Fruit fly (Drosophila melanogaster): ENCODE measurements around the gene CG4935.

Gene CG4935

DNA sequence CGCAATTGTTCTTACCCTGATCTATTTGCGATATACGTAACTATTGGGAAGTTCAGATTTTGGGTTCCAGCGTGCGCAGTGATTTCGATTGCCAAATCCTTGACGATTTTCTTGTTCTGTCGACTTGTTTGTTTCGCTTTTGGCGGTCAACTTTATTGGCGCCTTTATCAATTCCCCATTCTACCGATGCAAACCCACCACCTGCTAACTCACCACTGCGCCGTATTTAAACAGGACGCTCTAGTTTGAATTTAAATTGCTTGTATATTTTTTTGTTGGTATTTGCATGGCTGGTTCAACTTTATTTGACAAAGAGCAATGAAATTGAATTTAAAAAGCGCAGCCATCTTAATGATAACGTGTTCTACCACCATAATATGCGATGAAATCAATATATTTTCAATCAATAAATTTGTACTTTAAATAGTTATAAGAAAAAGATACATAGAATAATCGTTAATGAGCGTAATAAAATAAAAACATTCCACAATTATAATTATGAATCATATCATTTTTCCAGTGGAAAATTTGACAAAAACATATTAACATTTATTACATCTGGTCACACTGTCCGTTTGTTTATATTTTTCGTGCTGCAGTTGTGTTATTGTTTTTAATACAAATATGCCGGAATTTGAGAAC lies at the start of gene CG4935, which contains the start of gene twe:
Gene CG4935 (plus strand): TSS at position 566 of the 642 bp plus-strand sequence.
Gene twe (minus strand): TSS at position 302 of the 642 bp plus-strand sequence.
- TF ChIP-seq CG31441 (GFP tag; IDR thresholded peaks at IDR 0.05) = no peak
- no peak for TF ChIP-seq aop (GFP tag; IDR thresholded peaks at IDR 0.05)
- no peak for TF ChIP-seq CG3838 (GFP tag; optimal IDR thresholded peaks at IDR 0.05)
- peak; percentile 26 for TF ChIP-seq CG12659 (GFP tag; optimal IDR thresholded peaks at IDR 0.05)
- no peak for TF ChIP-seq CG1792 (GFP tag; optimal IDR thresholded peaks at IDR 0.05)
- peak; percentile 1 for TF ChIP-seq HmgZ (tag; optimal IDR thresholded peaks at IDR 0.05)
- TF ChIP-seq CG10267 (tag; optimal IDR thresholded peaks at IDR 0.05) = peak; percentile 26
- TF ChIP-seq sug (tag; optimal IDR thresholded peaks at IDR 0.05) = no peak
- no peak for TF ChIP-seq CG1602 (GFP tag; optimal IDR thresholded peaks at IDR 0.05)
- TF ChIP-seq CG30403 (GFP tag; optimal IDR thresholded peaks at IDR 0.05) = peak; percentile 16
- peak; percentile 34 for TF ChIP-seq CG14710 (tag; optimal IDR thresholded peaks at IDR 0.05)
- peak; percentile 37 for TF ChIP-seq CTCF (GFP tag; optimal IDR thresholded peaks at IDR 0.05)
- TF ChIP-seq Dip3 (GFP tag; optimal IDR thresholded peaks at IDR 0.05) = no peak
- peak; percentile 29 for TF ChIP-seq kay (GFP tag; optimal IDR thresholded peaks at IDR 0.05)
- TF ChIP-seq kah (GFP tag; optimal IDR thresholded peaks at IDR 0.05) = no peak
- TF ChIP-seq trem (tag; optimal IDR thresholded peaks at IDR 0.05) = peak; percentile 31
- TF ChIP-seq nom (GFP tag; optimal IDR thresholded peaks at IDR 0.05) = no peak
- no peak for TF ChIP-seq CG2199 (GFP tag; IDR thresholded peaks at IDR 0.05)
- TF ChIP-seq Dp (GFP tag; optimal IDR thresholded peaks at IDR 0.05) = peak; percentile 70
- no peak for TF ChIP-seq Ets97D (GFP tag; optimal IDR thresholded peaks at IDR 0.05)
- no peak for TF ChIP-seq CG9215 (GFP tag; IDR thresholded peaks at IDR 0.05)
- TF ChIP-seq CG17186 (GFP tag; optimal IDR thresholded peaks at IDR 0.05) = no peak
- peak; percentile 48 for TF ChIP-seq Xbp1 (GFP tag; optimal IDR thresholded peaks at IDR 0.05)
- peak; percentile 22 for TF ChIP-seq ewg (GFP tag; optimal IDR thresholded peaks at IDR 0.05)
- TF ChIP-seq stwl (tag; optimal IDR thresholded peaks at IDR 0.05) = peak; percentile 46
- TF ChIP-seq gfzf (GFP tag; optimal IDR thresholded peaks at IDR 0.05) = peak; percentile 55
- peak; percentile 9 for TF ChIP-seq BEAF-32 (GFP tag; optimal IDR thresholded peaks at IDR 0.05)
- TF ChIP-seq psq (GFP tag; optimal IDR thresholded peaks at IDR 0.05) = no peak
- no peak for TF ChIP-seq Side (GFP tag; optimal IDR thresholded peaks at IDR 0.05)
- no peak for TF ChIP-seq ro (GFP tag; IDR thresholded peaks at IDR 0.05)
- TF ChIP-seq slp2 (GFP tag; optimal IDR thresholded peaks at IDR 0.05) = no peak
- no peak for TF ChIP-seq CG13775 (GFP tag; optimal IDR thresholded peaks at IDR 0.05)
- TF ChIP-seq CG12769 (tag; optimal IDR thresholded peaks at IDR 0.05) = no peak
- TF ChIP-seq pho (GFP tag; optimal IDR thresholded peaks at IDR 0.05) = peak; percentile 17
- TF ChIP-seq Ssrp (tag; optimal IDR thresholded peaks at IDR 0.05) = peak; percentile 44
- peak; percentile 2 for TF ChIP-seq CG7556 (GFP tag; optimal IDR thresholded peaks at IDR 0.05)
- TF ChIP-seq p53 (GFP tag; optimal IDR thresholded peaks at IDR 0.05) = no peak
- TF ChIP-seq CG7745 (tag; optimal IDR thresholded peaks at IDR 0.05) = no peak
- no peak for TF ChIP-seq ac (GFP tag; optimal IDR thresholded peaks at IDR 0.05)
- TF ChIP-seq tna (GFP tag; IDR thresholded peaks at IDR 0.05; ENCODE audit: partially characterized antibody) = no peak
- TF ChIP-seq Hsf (GFP tag; optimal IDR thresholded peaks at IDR 0.05) = no peak
- no peak for TF ChIP-seq CG32532 (GFP tag; IDR thresholded peaks at IDR 0.05)
- TF ChIP-seq dan (GFP tag; IDR thresholded peaks at IDR 0.05) = no peak
- TF ChIP-seq CG8924 (tag; optimal IDR thresholded peaks at IDR 0.05) = peak; percentile 27
- peak; percentile 77 for TF ChIP-seq E2f2 (GFP tag; IDR thresholded peaks at IDR 0.05)
- no peak for TF ChIP-seq CG10654 (GFP tag; optimal IDR thresholded peaks at IDR 0.05)
- no peak for TF ChIP-seq fu2 (GFP tag; optimal IDR thresholded peaks at IDR 0.05)
- TF ChIP-seq CG8944 (GFP tag; optimal IDR thresholded peaks at IDR 0.05) = no peak
- no peak for TF ChIP-seq Sry-δ (GFP tag; optimal IDR thresholded peaks at IDR 0.05)
- TF ChIP-seq sd (tag; optimal IDR thresholded peaks at IDR 0.05) = peak; percentile 27
- TF ChIP-seq CG8388 (GFP tag; optimal IDR thresholded peaks at IDR 0.05) = peak; percentile 30
